Fruit fly (Drosophila melanogaster) whole organism, embryonic: ENCODE data around the gene Cdc7.

Source experiments
- Atf6 ChIP-seq: fragments of 200-800 bp; sonication (Bioruptor generic); IDR thresholded peaks from 2 replicates; pipeline ENCODE4 v1.3.6; 2022; ENCODE audit warnings: missing biosample characterization, missing genetic modification characterization
- Bdp1 ChIP-seq: fragments of 200-800 bp; sonication (Bioruptor generic); optimal IDR thresholded peaks from 3 replicates; lab custom pipeline; 2016; ENCODE audit warnings: missing biosample characterization, missing genetic modification characterization
- BtbVII ChIP-seq: fragments of 200-800 bp; sonication (Bioruptor generic); optimal IDR thresholded peaks from 3 replicates; lab custom pipeline; 2017; ENCODE audit warnings: missing biosample characterization, mild to moderate bottlenecking, missing genetic modification characterization
- CG10321 ChIP-seq: fragments of 200-800 bp; sonication (Bioruptor generic); IDR thresholded peaks from 2 replicates; pipeline ENCODE4 v1.3.6; 2022; ENCODE audit warnings: missing biosample characterization, missing genetic modification characterization
- CG10654 ChIP-seq: fragments of 200-800 bp; sonication (Bioruptor generic); optimal IDR thresholded peaks from 2 replicates; lab custom pipeline; 2016; ENCODE audit warnings: missing biosample characterization, missing genetic modification characterization
- CG11456 ChIP-seq: fragments of 200-800 bp; sonication (Bioruptor generic); IDR thresholded peaks from 3 replicates; pipeline ENCODE4 v1.3.6; 2022; ENCODE audit warnings: missing biosample characterization, missing genetic modification characterization
- CG12071 ChIP-seq: fragments of 200-800 bp; sonication (Bioruptor generic); optimal IDR thresholded peaks from 3 replicates; lab custom pipeline; 2018; ENCODE audit warnings: missing biosample characterization, mild to moderate bottlenecking, missing genetic modification characterization
- CG14667 ChIP-seq: fragments of 200-800 bp; sonication (Bioruptor generic); IDR thresholded peaks from 2 replicates; pipeline ENCODE4 v1.3.6; 2022; ENCODE audit warnings: missing biosample characterization, missing genetic modification characterization
- CG1529 ChIP-seq: fragments of 200-800 bp; sonication (Bioruptor generic); optimal IDR thresholded peaks from 3 replicates; lab custom pipeline; 2018; ENCODE audit warnings: missing biosample characterization, missing genetic modification characterization
- CG17359 ChIP-seq: fragments of 200-800 bp; sonication (Bioruptor generic); optimal IDR thresholded peaks from 3 replicates; lab custom pipeline; 2018; ENCODE audit warnings: missing biosample characterization, mild to moderate bottlenecking, missing genetic modification characterization, moderate library complexity
- CG17385 ChIP-seq: fragments of 200-800 bp; sonication (Bioruptor generic); optimal IDR thresholded peaks from 3 replicates; lab custom pipeline; 2018; ENCODE audit warnings: missing biosample characterization, mild to moderate bottlenecking, missing genetic modification characterization
- CG31441 ChIP-seq: fragments of 200-800 bp; sonication (Bioruptor generic); IDR thresholded peaks from 2 replicates; pipeline ENCODE4 v1.3.6; 2022; ENCODE audit warnings: missing biosample characterization, missing genetic modification characterization
- CG33213 ChIP-seq: fragments of 200-800 bp; sonication (Bioruptor generic); optimal IDR thresholded peaks from 3 replicates; lab custom pipeline; 2016; ENCODE audit warnings: missing biosample characterization, missing genetic modification characterization
- CG3407 ChIP-seq: fragments of 200-800 bp; sonication (Bioruptor generic); optimal IDR thresholded peaks from 2 replicates; lab custom pipeline; 2018; ENCODE audit warnings: missing biosample characterization, mild to moderate bottlenecking, missing genetic modification characterization
- CG34376 ChIP-seq: fragments of 200-800 bp; sonication (Bioruptor generic); optimal IDR thresholded peaks from 2 replicates; lab custom pipeline; 2018; ENCODE audit warnings: missing biosample characterization, mild to moderate bottlenecking, missing genetic modification characterization
- CG3838 ChIP-seq: fragments of 200-800 bp; sonication (Bioruptor generic); optimal IDR thresholded peaks from 3 replicates; lab custom pipeline; 2016; ENCODE audit warnings: missing biosample characterization, missing genetic modification characterization
- CG3847 ChIP-seq: fragments of 200-800 bp; sonication (Bioruptor generic); IDR thresholded peaks from 2 replicates; pipeline ENCODE4 v1.3.6; 2022; ENCODE audit warnings: missing biosample characterization, missing genetic modification characterization
- CG4282 ChIP-seq: fragments of 200-800 bp; sonication (Bioruptor generic); optimal IDR thresholded peaks from 2 replicates; lab custom pipeline; 2016; ENCODE audit warnings: missing biosample characterization, missing genetic modification characterization
- CG4424 ChIP-seq: fragments of 200-800 bp; sonication (Bioruptor generic); optimal IDR thresholded peaks from 3 replicates; lab custom pipeline; 2016; ENCODE audit warnings: missing biosample characterization, missing genetic modification characterization
- CG4820 ChIP-seq: fragments of 200-800 bp; sonication (Bioruptor generic); optimal IDR thresholded peaks from 3 replicates; lab custom pipeline; 2016; ENCODE audit warnings: missing biosample characterization, missing genetic modification characterization
- CG8281 ChIP-seq: fragments of 200-800 bp; sonication (Bioruptor generic); optimal IDR thresholded peaks from 2 replicates; lab custom pipeline; 2018; ENCODE audit warnings: missing biosample characterization, mild to moderate bottlenecking, missing genetic modification characterization, moderate library complexity
- CG8290 ChIP-seq, 3 experiments: fragments of 200-800 bp; sonication (Bioruptor generic); optimal IDR thresholded peaks; 2 replicates each; lab custom pipeline; 2016 to 2019; ENCODE audit warnings: missing biosample characterization in 3 of 3, missing genetic modification characterization in 3 of 3, mild to moderate bottlenecking in 2 of 3, moderate library complexity in 1 of 3
- CG9437 ChIP-seq: fragments of 200-800 bp; sonication (Bioruptor generic); optimal IDR thresholded peaks from 2 replicates; lab custom pipeline; 2018; ENCODE audit warnings: missing biosample characterization, mild to moderate bottlenecking, missing genetic modification characterization
- CG9727 ChIP-seq: fragments of 200-800 bp; sonication (Bioruptor generic); optimal IDR thresholded peaks from 3 replicates; lab custom pipeline; 2017; ENCODE audit warnings: missing biosample characterization, mild to moderate bottlenecking, missing genetic modification characterization
- D19B ChIP-seq: fragments of 200-800 bp; sonication (Bioruptor generic); optimal IDR thresholded peaks from 2 replicates; lab custom pipeline; 2017; ENCODE audit warnings: missing biosample characterization, mild to moderate bottlenecking, missing genetic modification characterization
- Dek ChIP-seq: fragments of 200-800 bp; sonication (Bioruptor generic); optimal IDR thresholded peaks from 3 replicates; lab custom pipeline; 2019; ENCODE audit warnings: missing biosample characterization, mild to moderate bottlenecking, missing genetic modification characterization, moderate library complexity
- Dfd ChIP-seq, 2 experiments: fragments of >200 bp; optimal IDR thresholded peaks; 2 replicates each; lab custom pipeline; 2017; ENCODE audit warnings: missing biosample characterization in 2 of 2, missing genetic modification characterization in 2 of 2
- E2f1 ChIP-seq: fragments of 200-800 bp; sonication (Bioruptor generic); IDR thresholded peaks from 2 replicates; pipeline ENCODE4 v1.3.6; 2022; ENCODE audit warnings: missing biosample characterization, missing genetic modification characterization
- H2.0 ChIP-seq: fragments of 200-800 bp; sonication (Bioruptor generic); IDR thresholded peaks from 2 replicates; pipeline ENCODE4 v1.3.6; 2022; ENCODE audit warnings: missing biosample characterization, missing genetic modification characterization
- Hand ChIP-seq: fragments of 200-800 bp; sonication (Bioruptor generic); optimal IDR thresholded peaks from 2 replicates; lab custom pipeline; 2017; ENCODE audit warnings: mild to moderate bottlenecking, missing biosample characterization, missing genetic modification reagents, missing genetic modification characterization
- NFAT ChIP-seq: fragments of 200-800 bp; sonication (Bioruptor generic); IDR thresholded peaks from 2 replicates; pipeline ENCODE4 v1.3.6; 2022; ENCODE audit warnings: missing biosample characterization, missing genetic modification characterization
- NK7.1 ChIP-seq: fragments of 200-800 bp; sonication (Bioruptor generic); optimal IDR thresholded peaks from 3 replicates; lab custom pipeline; 2016; ENCODE audit warnings: missing biosample characterization, missing genetic modification characterization
- Scr ChIP-seq: fragments of 200-800 bp; sonication (Bioruptor generic); IDR thresholded peaks from 2 replicates; pipeline ENCODE4 v1.3.6; 2022; ENCODE audit warnings: missing biosample characterization, missing genetic modification characterization; ENCODE audit not compliant: partially characterized antibody
- Taf1 ChIP-seq: fragments of 200-800 bp; sonication (Bioruptor generic); IDR thresholded peaks from 2 replicates; pipeline ENCODE4 v1.3.6; 2022; ENCODE audit warnings: missing biosample characterization, missing genetic modification characterization
- crc ChIP-seq: fragments of 200-800 bp; sonication (Bioruptor generic); optimal IDR thresholded peaks from 2 replicates; lab custom pipeline; 2016; ENCODE audit warnings: missing biosample characterization, missing genetic modification characterization
- da ChIP-seq: fragments of 200-800 bp; sonication (Bioruptor generic); optimal IDR thresholded peaks from 2 replicates; lab custom pipeline; 2016; ENCODE audit warnings: missing biosample characterization, missing genetic modification characterization
- dmrt99B ChIP-seq: fragments of 200-800 bp; sonication (Bioruptor generic); optimal IDR thresholded peaks from 2 replicates; lab custom pipeline; 2018; ENCODE audit warnings: missing biosample characterization, mild to moderate bottlenecking, missing genetic modification characterization, moderate library complexity
- esg ChIP-seq: fragments of 200-800 bp; sonication (Bioruptor generic); conservative IDR thresholded peaks from 2 replicates; pipeline ENCODE4 v1.3.6; 2022; ENCODE audit warnings: missing biosample characterization, missing genetic modification characterization
- ewg ChIP-seq: fragments of 200-800 bp; sonication (Bioruptor generic); optimal IDR thresholded peaks from 3 replicates; lab custom pipeline; 2017; ENCODE audit warnings: mild to moderate bottlenecking, missing biosample characterization, missing genetic modification reagents, missing genetic modification characterization
- eyg ChIP-seq: fragments of 200-800 bp; sonication (Bioruptor generic); optimal IDR thresholded peaks from 3 replicates; lab custom pipeline; 2016; ENCODE audit warnings: missing biosample characterization, missing genetic modification characterization
- gem ChIP-seq: fragments of 200-800 bp; sonication (Bioruptor generic); optimal IDR thresholded peaks from 2 replicates; lab custom pipeline; 2019; ENCODE audit warnings: missing biosample characterization, mild to moderate bottlenecking, missing genetic modification characterization, moderate library complexity
- gsb-n ChIP-seq: fragments of 200-800 bp; sonication (Bioruptor generic); optimal IDR thresholded peaks from 3 replicates; lab custom pipeline; 2018; ENCODE audit warnings: missing biosample characterization, mild to moderate bottlenecking, missing genetic modification characterization
- ham ChIP-seq: fragments of 200-800 bp; sonication (Bioruptor generic); IDR thresholded peaks from 2 replicates; pipeline ENCODE4 v1.3.6; 2022; ENCODE audit warnings: missing biosample characterization, missing genetic modification characterization
- lbe ChIP-seq: fragments of 200-800 bp; sonication (Bioruptor generic); optimal IDR thresholded peaks from 2 replicates; lab custom pipeline; 2016; ENCODE audit warnings: missing biosample characterization, mild to moderate bottlenecking, missing genetic modification characterization
- lmd ChIP-seq: fragments of 200-800 bp; sonication (Bioruptor generic); IDR thresholded peaks from 2 replicates; pipeline ENCODE4 v1.3.6; 2022; ENCODE audit warnings: missing biosample characterization, missing genetic modification characterization
- odd ChIP-seq: fragments of 200-800 bp; sonication (Bioruptor generic); optimal IDR thresholded peaks from 2 replicates; lab custom pipeline; 2017; ENCODE audit warnings: missing biosample characterization, mild to moderate bottlenecking, missing genetic modification characterization
- org-1 ChIP-seq: fragments of 200-800 bp; sonication (Bioruptor generic); optimal IDR thresholded peaks from 2 replicates; lab custom pipeline; 2017; ENCODE audit warnings: missing biosample characterization, missing genetic modification characterization
- pan ChIP-seq, 4 experiments: fragments of >200 bp in 3 of 4; fragments of 200-800 bp in 1 of 4; sonication (Bioruptor generic) in 1 of 4; optimal IDR thresholded peaks in 3 of 4; IDR thresholded peaks in 1 of 4; 2 replicates each; pipeline versions ENCODE4 v1.3.6 to Lab custom; 2017 to 2022; ENCODE audit warnings: missing biosample characterization in 2 of 4, missing genetic modification characterization in 2 of 4, mixed read lengths in 1 of 4
- sima ChIP-seq: fragments of 200-800 bp; sonication (Bioruptor generic); optimal IDR thresholded peaks from 2 replicates; lab custom pipeline; 2016; ENCODE audit warnings: missing biosample characterization, missing genetic modification characterization
- tup ChIP-seq: fragments of 200-800 bp; sonication (Bioruptor generic); optimal IDR thresholded peaks from 2 replicates; lab custom pipeline; 2016; ENCODE audit warnings: missing biosample characterization, mild to moderate bottlenecking, missing genetic modification characterization, moderate library complexity

The Cdc7 gene

dm6 chrX:6696467-6696866, 42.1 kb downstream of the Cdc7 start (continued):
- TF ChIP-seq pan (optimal IDR thresholded peaks at IDR 0.05; lab: Kevin White, UChicago) (no peak), pan (GFP tag; optimal IDR thresholded peaks at IDR 0.05 in 1 of 2, IDR thresholded peaks at IDR 0.05 in 1 of 2) (peak in 1 of 2 experiments; percentile 76), E2f1 (GFP tag; lab: Robert Waterston, UW) (peak; percentile 56), CG10321 (0 out of 2 replicates have a peak, but pooled peaks have one; percentile 33), BtbVII (peak; percentile 73), CG3838 (GFP tag; lab: Kevin White, UChicago) (no peak), NK7.1 (GFP tag; lab: Kevin White, UChicago) (no peak), CG9727 (peak; percentile 63), CG17385 (GFP tag; lab: Kevin White, UChicago) (peak; percentile 71), eyg (GFP tag; lab: Kevin White, UChicago) (peak; percentile 4), da (no peak), CG4820 (GFP tag; lab: Kevin White, UChicago) (peak; percentile 13), Scr (no peak), Atf6 (GFP tag; lab: Robert Waterston, UW) (peak; percentile 87), CG17359 (tag; lab: Kevin White, UChicago) (peak; percentile 62), CG11456 (GFP tag; lab: Robert Waterston, UW) (peak; percentile 59; the same call in 1 of the 3 replicates), CG33213 (GFP tag; lab: Kevin White, UChicago) (no peak), ewg (GFP tag; lab: Kevin White, UChicago) (peak; percentile 50), tup (GFP tag; lab: Kevin White, UChicago) (peak; percentile 29), Dek (tag; lab: Kevin White, UChicago) (peak; percentile 66), D19B (peak; percentile 59), dmrt99B (tag; lab: Kevin White, UChicago) (peak; percentile 77), H2.0 (GFP tag; lab: Robert Waterston, UW) (0 out of 2 replicates have a peak, but pooled peaks have one; percentile 26), crc (GFP tag; lab: Kevin White, UChicago) (peak; percentile 48), Dfd (GFP tag; optimal IDR thresholded peaks at IDR 0.05; lab: Kevin White, UChicago) (no peak), CG14667 (GFP tag; lab: Robert Waterston, UW) (peak; percentile 51), CG4424 (peak; percentile 58), gem (peak; percentile 79), CG4282 (peak; percentile 10), CG1529 (GFP tag; lab: Kevin White, UChicago) (peak; percentile 54), NFAT (GFP tag; lab: Robert Waterston, UW) (no peak), CG12071 (GFP tag; lab: Kevin White, UChicago) (peak; percentile 39), lmd (peak; percentile 58), CG10654 (GFP tag; lab: Kevin White, UChicago) (no peak), CG9437 (GFP tag; lab: Kevin White, UChicago) (peak; percentile 46), org-1 (GFP tag; lab: Kevin White, UChicago) (peak; percentile 68), sima (GFP tag; lab: Kevin White, UChicago) (no peak), gsb-n (tag; lab: Kevin White, UChicago) (peak; percentile 13), CG3407 (GFP tag; lab: Kevin White, UChicago) (peak; percentile 16), Hand (GFP tag; lab: Kevin White, UChicago) (peak; percentile 90), CG34376 (GFP tag; lab: Kevin White, UChicago) (peak; percentile 83), Bdp1 (peak; percentile 42), esg (GFP tag; lab: Robert Waterston, UW) (peak; percentile 59), ham (no peak), CG8281 (peak; percentile 9), CG3847 (GFP tag; lab: Robert Waterston, UW) (peak; percentile 59; the same call in 1 of the 2 replicates), odd (GFP tag; lab: Kevin White, UChicago) (peak; percentile 63), lbe (GFP tag; lab: Kevin White, UChicago) (peak; percentile 7), CG8290 (GFP tag; optimal IDR thresholded peaks at IDR 0.05; lab: Kevin White, UChicago) (no peak), CG8290 (tag; optimal IDR thresholded peaks at IDR 0.05; lab: Kevin White, UChicago) (peak in 1 of 2 experiments; percentile 13), Taf1 (peak; percentile 43; the same call in 1 of the 2 replicates), CG31441 (GFP tag; lab: Robert Waterston, UW) (peak; percentile 75)
